Fruit fly (Drosophila melanogaster): Measurements from ENCODE around the gene kmr.

kmr gene

dm6 chr3R:13793979-13794665 lies 79.1 kb downstream of the kmr start (continued):
- TF ChIP-seq Gsc (GFP tag; IDR thresholded peaks at IDR 0.05): no peak
- no peak for TF ChIP-seq CG2120 (GFP tag; optimal IDR thresholded peaks at IDR 0.05)
- no peak for TF ChIP-seq Scr (GFP tag; IDR thresholded peaks at IDR 0.05; ENCODE audit: partially characterized antibody)
- TF ChIP-seq usp (GFP tag; optimal IDR thresholded peaks at IDR 0.05): no peak
- TF ChIP-seq bowl (GFP tag; IDR thresholded peaks at IDR 0.05): no peak
- no peak for TF ChIP-seq CG31365 (tag; optimal IDR thresholded peaks at IDR 0.05)
- TF ChIP-seq CG17612 (GFP tag; IDR thresholded peaks at IDR 0.05): no peak
- no peak for TF ChIP-seq Bdp1 (GFP tag; optimal IDR thresholded peaks at IDR 0.05)
- TF ChIP-seq Nf-YA (GFP tag; IDR thresholded peaks at IDR 0.05): 0 out of 2 replicates have a peak, but pooled peaks have one; percentile 24
- TF ChIP-seq odd (GFP tag; optimal IDR thresholded peaks at IDR 0.05): peak; percentile 54
- TF ChIP-seq CG14710 (tag; optimal IDR thresholded peaks at IDR 0.05): peak; percentile 73
- TF ChIP-seq Dref (GFP tag; IDR thresholded peaks at IDR 0.05): no peak
- peak; percentile 11 for TF ChIP-seq Vsx1 (GFP tag; optimal IDR thresholded peaks at IDR 0.05)
- peak in 1 of 3 experiments; percentile 85 for TF ChIP-seq lola (GFP tag; optimal IDR thresholded peaks at IDR 0.05)
- peak; percentile 4 for TF ChIP-seq CG18476 (GFP tag; optimal IDR thresholded peaks at IDR 0.05)
- no peak for TF ChIP-seq gce (GFP tag; IDR thresholded peaks at IDR 0.05)
- TF ChIP-seq Sry-β (GFP tag; optimal IDR thresholded peaks at IDR 0.05): no peak
- no peak for TF ChIP-seq ro (GFP tag; IDR thresholded peaks at IDR 0.05)
- peak; percentile 45; the same call in 1 of the 2 replicates for TF ChIP-seq CG4730 (GFP tag; IDR thresholded peaks at IDR 0.05)
- peak; percentile 81 for TF ChIP-seq PHDP (tag; optimal IDR thresholded peaks at IDR 0.05)
- peak; percentile 57 for TF ChIP-seq Max (GFP tag; optimal IDR thresholded peaks at IDR 0.05)
- no peak for TF ChIP-seq pb (GFP tag; optimal IDR thresholded peaks at IDR 0.05)
- TF ChIP-seq trh (GFP tag; optimal IDR thresholded peaks at IDR 0.05): no peak
- TF ChIP-seq Dip3 (GFP tag; optimal IDR thresholded peaks at IDR 0.05): no peak
- TF ChIP-seq Nf-YC (tag; optimal IDR thresholded peaks at IDR 0.05): no peak
- TF ChIP-seq amos (GFP tag; IDR thresholded peaks at IDR 0.05; ENCODE audit: partially characterized antibody): no peak
- 0 out of 2 replicates have a peak, but pooled peaks have one; percentile 18 for TF ChIP-seq danr (GFP tag; IDR thresholded peaks at IDR 0.05)
- no peak for TF ChIP-seq Sin3A (optimal IDR thresholded peaks at IDR 0.05)
- no peak for TF ChIP-seq vfl (GFP tag; optimal IDR thresholded peaks at IDR 0.05)
- TF ChIP-seq Ptx1 (GFP tag; IDR thresholded peaks at IDR 0.05): peak; percentile 77
- peak; percentile 14 for TF ChIP-seq pnt (GFP tag; optimal IDR thresholded peaks at IDR 0.05)
- no peak for TF ChIP-seq zen (tag; optimal IDR thresholded peaks at IDR 0.05)
- TF ChIP-seq schlank (tag; optimal IDR thresholded peaks at IDR 0.05): no peak
- no peak for TF ChIP-seq CG12104 (GFP tag; optimal IDR thresholded peaks at IDR 0.05)
- TF ChIP-seq MBD-R2 (GFP tag; IDR thresholded peaks at IDR 0.05): no peak
- TF ChIP-seq Hsf (GFP tag; optimal IDR thresholded peaks at IDR 0.05): peak; percentile 36
- TF ChIP-seq BEAF-32 (GFP tag; optimal IDR thresholded peaks at IDR 0.05): no peak
- TF ChIP-seq CG12942 (GFP tag; optimal IDR thresholded peaks at IDR 0.05): peak; percentile 40
- TF ChIP-seq p53 (GFP tag; optimal IDR thresholded peaks at IDR 0.05): no peak
- TF ChIP-seq Meics (GFP tag; optimal IDR thresholded peaks at IDR 0.05): peak; percentile 25
- peak; percentile 32 for TF ChIP-seq org-1 (GFP tag; optimal IDR thresholded peaks at IDR 0.05)
- TF ChIP-seq bcd (GFP tag; optimal IDR thresholded peaks at IDR 0.05): peak; percentile 52
- TF ChIP-seq CG30431 (GFP tag; optimal IDR thresholded peaks at IDR 0.05): peak; percentile 47
- TF ChIP-seq CG33213 (GFP tag; optimal IDR thresholded peaks at IDR 0.05): no peak
- peak; percentile 73 for TF ChIP-seq CG17359 (tag; optimal IDR thresholded peaks at IDR 0.05)
- TF ChIP-seq CG7372 (GFP tag; IDR thresholded peaks at IDR 0.05): no peak
- TF ChIP-seq ham (GFP tag; IDR thresholded peaks at IDR 0.05): no peak
- no peak for TF ChIP-seq Doc2 (GFP tag; IDR thresholded peaks at IDR 0.05)
- no peak for TF ChIP-seq shn (GFP tag; optimal IDR thresholded peaks at IDR 0.05)
- peak; percentile 46 for TF ChIP-seq nau (GFP tag; optimal IDR thresholded peaks at IDR 0.05)
- no peak for TF ChIP-seq CG7357 (GFP tag; IDR thresholded peaks at IDR 0.05)
